Fruit fly (Drosophila melanogaster) whole organism, embryonic: ENCODE results near the gene Prm.
A peak's percentile ranks its signal among the peaks of the same experiment; 100 is the strongest.

Experiments
- CG10979 ChIP-seq: fragments of 200-800 bp; sonication (Bioruptor generic); optimal IDR thresholded peaks from 2 replicates; lab custom pipeline; 2018; ENCODE audit warnings: missing biosample characterization, mild to moderate bottlenecking, missing genetic modification characterization, moderate library complexity
- CG11723 ChIP-seq: fragments of 200-800 bp; sonication (Bioruptor generic); optimal IDR thresholded peaks from 2 replicates; lab custom pipeline; 2017; ENCODE audit warnings: missing biosample characterization, mild to moderate bottlenecking, missing genetic modification characterization
- CG13424 ChIP-seq: fragments of 200-800 bp; sonication (Bioruptor generic); optimal IDR thresholded peaks from 2 replicates; lab custom pipeline; 2019; ENCODE audit warnings: missing biosample characterization, mild to moderate bottlenecking, missing genetic modification characterization, moderate library complexity
- CG15269 ChIP-seq: fragments of 200-800 bp; sonication (Bioruptor generic); optimal IDR thresholded peaks from 2 replicates; lab custom pipeline; 2018; ENCODE audit warnings: missing biosample characterization, mild to moderate bottlenecking, missing genetic modification characterization, moderate library complexity
- CG17359 ChIP-seq: fragments of 200-800 bp; sonication (Bioruptor generic); optimal IDR thresholded peaks from 3 replicates; lab custom pipeline; 2018; ENCODE audit warnings: missing biosample characterization, mild to moderate bottlenecking, missing genetic modification characterization, moderate library complexity
- CG17829 ChIP-seq: fragments of 200-800 bp; optimal IDR thresholded peaks from 2 replicates; lab custom pipeline; 2019; ENCODE audit warnings: missing biosample characterization, mild to moderate bottlenecking, missing genetic modification characterization, moderate library complexity
- CG18262 ChIP-seq: fragments of 200-800 bp; optimal IDR thresholded peaks from 3 replicates; lab custom pipeline; 2019; ENCODE audit warnings: missing biosample characterization, mild to moderate bottlenecking, missing genetic modification characterization, moderate library complexity
- CG30431 ChIP-seq: fragments of 200-800 bp; sonication (Bioruptor generic); optimal IDR thresholded peaks from 2 replicates; lab custom pipeline; 2017; ENCODE audit warnings: missing biosample characterization, missing genetic modification characterization
- CG32767 ChIP-seq: fragments of 200-800 bp; sonication (Bioruptor generic); IDR thresholded peaks from 2 replicates; pipeline ENCODE4 v1.3.6; 2022; ENCODE audit warnings: missing biosample characterization, missing genetic modification characterization
- CG3281 ChIP-seq: fragments of 200-800 bp; sonication (Bioruptor generic); optimal IDR thresholded peaks from 3 replicates; lab custom pipeline; 2017; ENCODE audit warnings: missing biosample characterization, mild to moderate bottlenecking, missing genetic modification characterization
- CG4360 ChIP-seq: fragments of 200-800 bp; sonication (Bioruptor generic); IDR thresholded peaks from 2 replicates; pipeline ENCODE4 v1.3.6; 2022; ENCODE audit warnings: missing biosample characterization, missing genetic modification characterization
- CG7556 ChIP-seq: fragments of 200-800 bp; sonication (Bioruptor generic); optimal IDR thresholded peaks from 2 replicates; lab custom pipeline; 2017; ENCODE audit warnings: missing biosample characterization, mild to moderate bottlenecking, missing genetic modification characterization
- CG7839 ChIP-seq: fragments of 200-800 bp; sonication (Bioruptor generic); optimal IDR thresholded peaks from 3 replicates; lab custom pipeline; 2018; ENCODE audit warnings: missing biosample characterization, mild to moderate bottlenecking, missing genetic modification characterization, moderate library complexity
- CG8765 ChIP-seq: fragments of 200-800 bp; sonication (Bioruptor generic); IDR thresholded peaks from 2 replicates; pipeline ENCODE4 v1.3.6; 2022; ENCODE audit warnings: missing biosample characterization, missing genetic modification characterization
- CG8924 ChIP-seq: fragments of 200-800 bp; optimal IDR thresholded peaks from 3 replicates; lab custom pipeline; 2019; ENCODE audit warnings: missing biosample characterization, mild to moderate bottlenecking, missing genetic modification characterization, moderate library complexity
- GATAe ChIP-seq: fragments of 200-800 bp; sonication (Bioruptor generic); conservative IDR thresholded peaks from 2 replicates; pipeline ENCODE4 v1.3.6; 2022; ENCODE audit warnings: missing biosample characterization, missing genetic modification characterization
- HLH3B ChIP-seq: fragments of 200-800 bp; sonication (Bioruptor generic); IDR thresholded peaks from 2 replicates; pipeline ENCODE4 v1.3.6; 2022; ENCODE audit warnings: missing biosample characterization, missing genetic modification characterization
- HmgD ChIP-seq: fragments of 200-800 bp; sonication (Bioruptor generic); optimal IDR thresholded peaks from 3 replicates; lab custom pipeline; 2016; ENCODE audit warnings: missing biosample characterization, missing genetic modification characterization
- Hr78 ChIP-seq, 2 experiments: fragments of 200-800 bp in 1 of 2; fragments of >200 bp in 1 of 2; sonication (Bioruptor generic) in 1 of 2; optimal IDR thresholded peaks; 2 replicates each; lab custom pipeline; 2017 to 2019; ENCODE audit warnings: missing biosample characterization in 2 of 2, missing genetic modification characterization in 2 of 2, mild to moderate bottlenecking in 1 of 2, moderate library complexity in 1 of 2
- Neu2 ChIP-seq: fragments of 200-800 bp; sonication (Bioruptor generic); optimal IDR thresholded peaks from 3 replicates; lab custom pipeline; 2016; ENCODE audit warnings: missing biosample characterization, missing genetic modification characterization, borderline replicate concordance
- Optix ChIP-seq: fragments of 200-800 bp; sonication (Bioruptor generic); IDR thresholded peaks from 3 replicates; pipeline ENCODE4 v1.3.6; 2022; ENCODE audit warnings: missing biosample characterization, missing genetic modification characterization
- PHDP ChIP-seq: fragments of 200-800 bp; sonication (Bioruptor generic); optimal IDR thresholded peaks from 3 replicates; lab custom pipeline; 2018; ENCODE audit warnings: missing biosample characterization, mild to moderate bottlenecking, missing genetic modification characterization, moderate library complexity
- Ssrp ChIP-seq: fragments of 200-800 bp; sonication (Bioruptor generic); optimal IDR thresholded peaks from 2 replicates; lab custom pipeline; 2018; ENCODE audit warnings: missing biosample characterization, mild to moderate bottlenecking, missing genetic modification characterization, moderate library complexity
- al ChIP-seq: fragments of 200-800 bp; sonication (Bioruptor generic); IDR thresholded peaks from 2 replicates; pipeline ENCODE4 v1.3.6; 2022; ENCODE audit warnings: missing biosample characterization, missing genetic modification characterization
- az2 ChIP-seq: fragments of 200-800 bp; sonication (Bioruptor generic); optimal IDR thresholded peaks from 3 replicates; lab custom pipeline; 2016; ENCODE audit warnings: missing biosample characterization, missing genetic modification characterization
- bab2 ChIP-seq: fragments of 200-800 bp; sonication (Bioruptor generic); optimal IDR thresholded peaks from 2 replicates; lab custom pipeline; 2016; ENCODE audit warnings: missing biosample characterization, missing genetic modification characterization
- cad ChIP-seq: fragments of >200 bp; optimal IDR thresholded peaks from 2 replicates; lab custom pipeline; 2017; ENCODE audit warnings: missing biosample characterization, missing genetic modification characterization
- croc ChIP-seq: fragments of 200-800 bp; sonication (Bioruptor generic); conservative IDR thresholded peaks from 3 replicates; pipeline ENCODE4 v1.3.6; 2022; ENCODE audit warnings: missing biosample characterization, missing genetic modification characterization
- crol ChIP-seq: fragments of 200-800 bp; sonication (Bioruptor generic); IDR thresholded peaks from 2 replicates; pipeline ENCODE4 v1.3.6; 2022; ENCODE audit warnings: missing biosample characterization, missing genetic modification characterization
- dmrt11E ChIP-seq: fragments of 200-800 bp; sonication (Bioruptor generic); optimal IDR thresholded peaks from 3 replicates; lab custom pipeline; 2018; ENCODE audit warnings: missing biosample characterization, mild to moderate bottlenecking, missing genetic modification characterization, moderate library complexity
- emc ChIP-seq: fragments of 200-800 bp; sonication (Bioruptor generic); optimal IDR thresholded peaks from 2 replicates; lab custom pipeline; 2016; ENCODE audit warnings: missing biosample characterization, missing genetic modification characterization
- exex ChIP-seq: fragments of 200-800 bp; sonication (Bioruptor generic); optimal IDR thresholded peaks from 4 replicates; lab custom pipeline; 2018; ENCODE audit warnings: missing biosample characterization, mild to moderate bottlenecking, missing genetic modification characterization, moderate library complexity
- ftz-f1 ChIP-seq: fragments of 200-800 bp; sonication (Bioruptor generic); optimal IDR thresholded peaks from 2 replicates; lab custom pipeline; 2016; ENCODE audit warnings: missing biosample characterization, missing genetic modification characterization
- gsb ChIP-seq: fragments of 200-800 bp; sonication (Bioruptor generic); IDR thresholded peaks from 2 replicates; pipeline ENCODE4 v1.3.6; 2022; ENCODE audit warnings: missing biosample characterization, missing genetic modification characterization
- gt ChIP-seq: fragments of 200-800 bp; sonication (Bioruptor generic); IDR thresholded peaks from 2 replicates; pipeline ENCODE4 v1.3.6; 2022; ENCODE audit warnings: missing biosample characterization, missing genetic modification characterization
- ham ChIP-seq: fragments of 200-800 bp; sonication (Bioruptor generic); IDR thresholded peaks from 2 replicates; pipeline ENCODE4 v1.3.6; 2022; ENCODE audit warnings: missing biosample characterization, missing genetic modification characterization
- jigr1 ChIP-seq: fragments of 200-800 bp; sonication (Bioruptor generic); IDR thresholded peaks from 3 replicates; pipeline ENCODE4 v1.3.6; 2022; ENCODE audit warnings: missing biosample characterization, missing genetic modification characterization
- klu ChIP-seq: fragments of 200-800 bp; sonication (Bioruptor generic); IDR thresholded peaks from 2 replicates; pipeline ENCODE4 v1.3.6; 2022; ENCODE audit warnings: missing biosample characterization, missing genetic modification characterization
- lab ChIP-seq: fragments of 200-800 bp; sonication (Bioruptor generic); optimal IDR thresholded peaks from 3 replicates; lab custom pipeline; 2017; ENCODE audit warnings: missing biosample characterization, missing genetic modification characterization, mild to moderate bottlenecking, moderate library complexity, missing genetic modification reagents
- odd ChIP-seq: fragments of 200-800 bp; sonication (Bioruptor generic); optimal IDR thresholded peaks from 2 replicates; lab custom pipeline; 2017; ENCODE audit warnings: missing biosample characterization, mild to moderate bottlenecking, missing genetic modification characterization
- pita ChIP-seq: fragments of 200-800 bp; sonication (Bioruptor generic); optimal IDR thresholded peaks from 2 replicates; lab custom pipeline; 2017; ENCODE audit warnings: missing biosample characterization, mild to moderate bottlenecking, missing genetic modification characterization
- ranshi ChIP-seq: fragments of 200-800 bp; sonication (Bioruptor generic); IDR thresholded peaks from 2 replicates; pipeline ENCODE4 v1.3.6; 2022; ENCODE audit warnings: missing biosample characterization, missing genetic modification characterization
- rib ChIP-seq: fragments of 200-800 bp; sonication (Bioruptor generic); IDR thresholded peaks from 2 replicates; pipeline ENCODE4 v1.3.6; 2022; ENCODE audit warnings: missing biosample characterization, missing genetic modification characterization
- salm ChIP-seq: fragments of 200-800 bp; sonication (Bioruptor generic); optimal IDR thresholded peaks from 2 replicates; lab custom pipeline; 2018; ENCODE audit warnings: missing biosample characterization, mild to moderate bottlenecking, missing genetic modification characterization
- sens ChIP-seq: fragments of 200-800 bp; sonication (Bioruptor generic); peaks from one replicate; lab custom pipeline; 2016; ENCODE audit warnings: missing biosample characterization, missing genetic modification characterization
- seq ChIP-seq: fragments of 200-800 bp; sonication (Bioruptor generic); IDR thresholded peaks from 2 replicates; pipeline ENCODE4 v1.3.6; 2022; ENCODE audit warnings: missing biosample characterization, missing genetic modification characterization
- sug ChIP-seq: fragments of 200-800 bp; optimal IDR thresholded peaks from 2 replicates; lab custom pipeline; 2019; ENCODE audit warnings: missing biosample characterization, mild to moderate bottlenecking, missing genetic modification characterization, moderate library complexity
- zfh1 ChIP-seq: fragments of 200-800 bp; sonication (Bioruptor generic); IDR thresholded peaks from 3 replicates; pipeline ENCODE4 v1.3.6; 2022; ENCODE audit warnings: missing biosample characterization, missing genetic modification characterization

The Prm gene

dm6 chr3L:8691891-8692874, 52.9 kb downstream of the Prm start (continued):
- peak; percentile 33 for TF ChIP-seq CG17829
- TF ChIP-seq CG10979 (tag; lab: Kevin White, UChicago): peak; percentile 60
- 0 out of 2 replicates have a peak, but pooled peaks have one; percentile 21 for TF ChIP-seq ranshi (GFP tag; lab: Robert Waterston, UW)
- TF ChIP-seq CG7839 (tag; lab: Kevin White, UChicago): peak; percentile 76
- TF ChIP-seq HmgD (GFP tag; lab: Kevin White, UChicago): no peak
- TF ChIP-seq CG8924: peak; percentile 81
- TF ChIP-seq CG17359 (tag; lab: Kevin White, UChicago): peak; percentile 19
- no peak for TF ChIP-seq pita (GFP tag; lab: Kevin White, UChicago)
- peak; percentile 63 for TF ChIP-seq CG13424 (tag; lab: Kevin White, UChicago)
- TF ChIP-seq klu: peak; percentile 11; the same call in 1 of the 2 replicates
- peak; percentile 65 for TF ChIP-seq PHDP (tag; lab: Kevin White, UChicago)
- TF ChIP-seq seq (GFP tag; lab: Robert Waterston, UW): no peak
- 0 out of 3 replicates have a peak, but pooled peaks have one; percentile 9 for TF ChIP-seq zfh1 (GFP tag; lab: Robert Waterston, UW)
- peak; percentile 61 for TF ChIP-seq exex
- TF ChIP-seq ftz-f1: peak; percentile 75
- peak; percentile 33 for TF ChIP-seq salm
- TF ChIP-seq CG15269 (tag; lab: Kevin White, UChicago): peak; percentile 53
- TF ChIP-seq Ssrp (tag; lab: Kevin White, UChicago): peak; percentile 62
- TF ChIP-seq sug (tag; lab: Kevin White, UChicago): peak; percentile 80
- peak in 1 of 2 experiments; percentile 35 for TF ChIP-seq Hr78 (GFP tag; optimal IDR thresholded peaks at IDR 0.05; lab: Kevin White, UChicago)
- no peak for TF ChIP-seq CG32767
- TF ChIP-seq ham (GFP tag; lab: Robert Waterston, UW): no peak
- peak; percentile 51 for TF ChIP-seq az2 (GFP tag; lab: Kevin White, UChicago)
- TF ChIP-seq sens (GFP tag; lab: Kevin White, UChicago): peak; percentile 69
- TF ChIP-seq gsb: no peak
- no peak for TF ChIP-seq gt (GFP tag; lab: Robert Waterston, UW)
- TF ChIP-seq CG30431 (GFP tag; lab: Kevin White, UChicago): no peak
- no peak for TF ChIP-seq bab2 (GFP tag; lab: Kevin White, UChicago)
- no peak for TF ChIP-seq CG4360
- peak; percentile 26 for TF ChIP-seq CG11723 (GFP tag; lab: Kevin White, UChicago)
- no peak for TF ChIP-seq cad (GFP tag; lab: Kevin White, UChicago)
- no peak; the same call in 2 of the 3 replicates for TF ChIP-seq croc (GFP tag; lab: Robert Waterston, UW)
- TF ChIP-seq odd: peak; percentile 19
- TF ChIP-seq lab (GFP tag; lab: Kevin White, UChicago): peak; percentile 59
- no peak for TF ChIP-seq Neu2 (GFP tag; lab: Kevin White, UChicago)
- TF ChIP-seq emc (GFP tag; lab: Kevin White, UChicago): no peak
- no peak for TF ChIP-seq al
- TF ChIP-seq CG7556 (GFP tag; lab: Kevin White, UChicago): peak; percentile 85
- peak; percentile 10; the same call in 1 of the 2 replicates for TF ChIP-seq rib (GFP tag; lab: Robert Waterston, UW)
- peak; percentile 56 for TF ChIP-seq CG3281 (GFP tag; lab: Kevin White, UChicago)
- TF ChIP-seq GATAe (GFP tag; lab: Robert Waterston, UW): peak; percentile 45
- no peak for TF ChIP-seq jigr1
- TF ChIP-seq CG8765 (GFP tag; lab: Robert Waterston, UW): no peak
- TF ChIP-seq HLH3B: peak; percentile 8; the same call in 1 of the 2 replicates
- TF ChIP-seq Optix (GFP tag; lab: Robert Waterston, UW): 0 out of 3 replicates have a peak, but pooled peaks have one; percentile 24
- peak; percentile 49 for TF ChIP-seq dmrt11E
- TF ChIP-seq crol (GFP tag; lab: Robert Waterston, UW): 0 out of 2 replicates have a peak, but pooled peaks have one; percentile 9
- peak; percentile 84 for TF ChIP-seq CG18262 (tag; lab: Kevin White, UChicago)
